Worm (Caenorhabditis elegans) whole organism, L4/young adult: ENCODE data around the gene rpb-8.

Source experiments
- W03F9.2 ChIP-seq: fragments of 150-350 bp; optimal IDR thresholded peaks from 2 replicates; lab custom pipeline; 2014; ENCODE audit warnings: missing biosample characterization, missing genetic modification characterization
- dao-5 ChIP-seq: sonication (generic microtip); optimal IDR thresholded peaks from 2 replicates; lab custom pipeline; 2016; ENCODE audit warnings: missing genotype, missing genetic modification characterization, moderate library complexity, missing compliant biosample characterization

ce11 chrIII:4960204-4960603 lies 42.4 kb upstream of the rpb-8 start, which contains the start of gene C27F2.4:
- TF ChIP-seq W03F9.2 (tag; lab: Kevin White, UChicago) (no peak), dao-5 (tag; lab: Kevin White, UChicago) (no peak)
